Worm (Caenorhabditis elegans): ENCODE measurements around the gene W09H1.4.

ce11 chrII:13183228-13183755, at the start of gene W09H1.4, which contains the start of gene his-73:
- no peak for TF ChIP-seq rpc-1 (optimal IDR thresholded peaks at IDR 0.05)
- TF ChIP-seq rpc-1 (tag; optimal IDR thresholded peaks at IDR 0.05) = no peak
- no peak for TF ChIP-seq snpc-3.4 (tag; optimal IDR thresholded peaks at IDR 0.05)
- TF ChIP-seq lir-1 (GFP tag; conservative IDR thresholded peaks at IDR 0.05) = no peak
- TF ChIP-seq die-1 (tag; optimal IDR thresholded peaks at IDR 0.05) = no peak
- no peak for TF ChIP-seq mcd-1 (GFP tag; IDR thresholded peaks at IDR 0.05)
- no peak for TF ChIP-seq ztf-26 (tag; optimal IDR thresholded peaks at IDR 0.05)
- TF ChIP-seq cebp-2 (GFP tag; IDR thresholded peaks at IDR 0.05) = no peak
- TF ChIP-seq ceh-79 (tag; optimal IDR thresholded peaks at IDR 0.05) = no peak
- no peak for TF ChIP-seq hlh-12 (tag; optimal IDR thresholded peaks at IDR 0.05)
- TF ChIP-seq bed-1 (GFP tag; IDR thresholded peaks at IDR 0.05) = no peak
- TF ChIP-seq nfya-1 (tag; optimal IDR thresholded peaks at IDR 0.05; ENCODE audit: borderline replicate concordance, insufficient read depth) = no peak
- TF ChIP-seq fkh-3 (tag; optimal IDR thresholded peaks at IDR 0.05) = no peak
- TF ChIP-seq zim-3 (tag; optimal IDR thresholded peaks at IDR 0.05) = no peak
- no peak for TF ChIP-seq ztf-25 (GFP tag; IDR thresholded peaks at IDR 0.05)

Measured in whole organism, young adult.